Fruit fly (Drosophila melanogaster) whole organism, embryonic: ENCODE results near the gene Hrb27C.
A peak's percentile ranks its signal among the peaks of the same experiment; 100 is the strongest.

Source experiments
- CG1024 ChIP-seq: fragments of 200-800 bp; sonication (Bioruptor generic); IDR thresholded peaks from 2 replicates; pipeline ENCODE4 v1.3.6; 2022; ENCODE audit warnings: missing biosample characterization, missing genetic modification characterization
- CG10274 ChIP-seq: fragments of 200-800 bp; sonication (Bioruptor generic); optimal IDR thresholded peaks from 3 replicates; lab custom pipeline; 2017; ENCODE audit warnings: missing biosample characterization, mild to moderate bottlenecking, missing genetic modification characterization
- CG11723 ChIP-seq: fragments of 200-800 bp; sonication (Bioruptor generic); optimal IDR thresholded peaks from 2 replicates; lab custom pipeline; 2017; ENCODE audit warnings: missing biosample characterization, mild to moderate bottlenecking, missing genetic modification characterization
- CG12155 ChIP-seq: fragments of 200-800 bp; sonication (Bioruptor generic); optimal IDR thresholded peaks from 3 replicates; lab custom pipeline; 2016; ENCODE audit warnings: missing biosample characterization, missing genetic modification characterization
- CG12236 ChIP-seq: fragments of 200-800 bp; sonication (Bioruptor generic); optimal IDR thresholded peaks from 2 replicates; lab custom pipeline; 2016; ENCODE audit warnings: missing biosample characterization, missing genetic modification characterization
- CG12744 ChIP-seq: fragments of 200-800 bp; sonication (Bioruptor generic); optimal IDR thresholded peaks from 2 replicates; lab custom pipeline; 2016; ENCODE audit warnings: missing biosample characterization, missing genetic modification characterization
- CG12942 ChIP-seq: fragments of 200-800 bp; sonication (Bioruptor generic); optimal IDR thresholded peaks from 3 replicates; lab custom pipeline; 2016; ENCODE audit warnings: missing biosample characterization, missing genetic modification characterization
- CG15479 ChIP-seq: fragments of 200-800 bp; sonication (Bioruptor generic); optimal IDR thresholded peaks from 3 replicates; lab custom pipeline; 2019; ENCODE audit warnings: missing biosample characterization, mild to moderate bottlenecking, missing genetic modification characterization, moderate library complexity
- CG1792 ChIP-seq: fragments of 200-800 bp; sonication (Bioruptor generic); optimal IDR thresholded peaks from 2 replicates; lab custom pipeline; 2016; ENCODE audit warnings: missing biosample characterization, missing genetic modification characterization
- CG18262 ChIP-seq: fragments of 200-800 bp; optimal IDR thresholded peaks from 3 replicates; lab custom pipeline; 2019; ENCODE audit warnings: missing biosample characterization, mild to moderate bottlenecking, missing genetic modification characterization, moderate library complexity
- CG2120 ChIP-seq: fragments of 200-800 bp; sonication (Bioruptor generic); optimal IDR thresholded peaks from 3 replicates; lab custom pipeline; 2016; ENCODE audit warnings: missing biosample characterization, missing genetic modification characterization
- CG42726 ChIP-seq: fragments of 200-800 bp; sonication (Bioruptor generic); IDR thresholded peaks from 2 replicates; pipeline ENCODE4 v1.3.6; 2022; ENCODE audit warnings: missing biosample characterization, missing genetic modification characterization; ENCODE audit not compliant: partially characterized antibody
- CG4328 ChIP-seq: fragments of 200-800 bp; sonication (Bioruptor generic); optimal IDR thresholded peaks from 3 replicates; lab custom pipeline; 2017; ENCODE audit warnings: missing biosample characterization, missing genetic modification reagents, missing genetic modification characterization
- CG4707 ChIP-seq: fragments of 200-800 bp; sonication (Bioruptor generic); optimal IDR thresholded peaks from 2 replicates; lab custom pipeline; 2018; ENCODE audit warnings: missing biosample characterization, mild to moderate bottlenecking, missing genetic modification characterization, moderate library complexity
- CG6175 ChIP-seq: fragments of 200-800 bp; sonication (Bioruptor generic); IDR thresholded peaks from 3 replicates; pipeline ENCODE4 v1.3.6; 2022; ENCODE audit warnings: missing biosample characterization, missing genetic modification characterization
- CG6254 ChIP-seq: fragments of 200-800 bp; sonication (Bioruptor generic); optimal IDR thresholded peaks from 3 replicates; lab custom pipeline; 2017; ENCODE audit warnings: mild to moderate bottlenecking, missing biosample characterization, missing genetic modification reagents, missing genetic modification characterization
- CG6683 ChIP-seq: fragments of 200-800 bp; sonication (Bioruptor generic); optimal IDR thresholded peaks from 2 replicates; lab custom pipeline; 2017; ENCODE audit warnings: missing biosample characterization, mild to moderate bottlenecking, missing genetic modification characterization, missing genetic modification reagents
- CG6854 ChIP-seq: fragments of 200-800 bp; sonication (Bioruptor generic); optimal IDR thresholded peaks from 3 replicates; lab custom pipeline; 2017; ENCODE audit warnings: missing biosample characterization, mild to moderate bottlenecking, missing genetic modification characterization
- CG7839 ChIP-seq: fragments of 200-800 bp; sonication (Bioruptor generic); optimal IDR thresholded peaks from 3 replicates; lab custom pipeline; 2018; ENCODE audit warnings: missing biosample characterization, mild to moderate bottlenecking, missing genetic modification characterization, moderate library complexity
- CG8478 ChIP-seq: fragments of >200 bp; optimal IDR thresholded peaks from 2 replicates; lab custom pipeline; 2018
- CG8924 ChIP-seq: fragments of 200-800 bp; optimal IDR thresholded peaks from 3 replicates; lab custom pipeline; 2019; ENCODE audit warnings: missing biosample characterization, mild to moderate bottlenecking, missing genetic modification characterization, moderate library complexity
- Camta ChIP-seq: fragments of 200-800 bp; sonication (Bioruptor generic); optimal IDR thresholded peaks from 2 replicates; lab custom pipeline; 2016; ENCODE audit warnings: missing biosample characterization, missing genetic modification characterization
- CoRest ChIP-seq: fragments of 200-800 bp; sonication (Bioruptor generic); optimal IDR thresholded peaks from 3 replicates; lab custom pipeline; 2018; ENCODE audit warnings: missing biosample characterization, mild to moderate bottlenecking, missing genetic modification characterization, moderate library complexity
- Fer3 ChIP-seq: fragments of 200-800 bp; sonication (Bioruptor generic); optimal IDR thresholded peaks from 2 replicates; lab custom pipeline; 2018; ENCODE audit warnings: missing biosample characterization, mild to moderate bottlenecking, missing genetic modification characterization, moderate library complexity
- HLH4C ChIP-seq: fragments of 200-800 bp; sonication (Bioruptor generic); IDR thresholded peaks from 3 replicates; pipeline ENCODE4 v1.3.6; 2022; ENCODE audit warnings: missing biosample characterization, missing genetic modification characterization; ENCODE audit not compliant: partially characterized antibody
- Jarid2 ChIP-seq: fragments of 200-800 bp; sonication (Bioruptor generic); optimal IDR thresholded peaks from 3 replicates; lab custom pipeline; 2017; ENCODE audit warnings: mild to moderate bottlenecking, missing biosample characterization, missing genetic modification reagents, missing genetic modification characterization
- Lpt ChIP-seq: fragments of >200 bp; optimal IDR thresholded peaks from 2 replicates; lab custom pipeline; 2018; ENCODE audit warnings: missing biosample characterization, missing genetic modification characterization
- Meics ChIP-seq: fragments of 200-800 bp; sonication (Bioruptor generic); optimal IDR thresholded peaks from 2 replicates; lab custom pipeline; 2017; ENCODE audit warnings: missing biosample characterization, mild to moderate bottlenecking, missing genetic modification characterization
- Sry-β ChIP-seq: fragments of 200-800 bp; sonication (Bioruptor generic); optimal IDR thresholded peaks from 2 replicates; lab custom pipeline; 2018; ENCODE audit warnings: missing biosample characterization, mild to moderate bottlenecking, missing genetic modification characterization, moderate library complexity
- Sry-δ ChIP-seq: fragments of 200-800 bp; sonication (Bioruptor generic); optimal IDR thresholded peaks from 2 replicates; lab custom pipeline; 2016; ENCODE audit warnings: missing biosample characterization, missing genetic modification characterization
- Stat92E ChIP-seq, 3 experiments: fragments of >200 bp in 2 of 3; fragments of 200-800 bp in 1 of 3; sonication (Bioruptor generic) in 1 of 3; optimal IDR thresholded peaks; 2 replicates each; lab custom pipeline; 2017 to 2019; ENCODE audit warnings: missing biosample characterization in 3 of 3, missing genetic modification characterization in 3 of 3, mild to moderate bottlenecking in 1 of 3, moderate library complexity in 1 of 3
- cwo ChIP-seq: fragments of 200-800 bp; sonication (Bioruptor generic); optimal IDR thresholded peaks from 3 replicates; lab custom pipeline; 2017; ENCODE audit warnings: missing biosample characterization, missing genetic modification characterization, mild to moderate bottlenecking, moderate library complexity, missing genetic modification reagents
- da ChIP-seq: fragments of 200-800 bp; sonication (Bioruptor generic); optimal IDR thresholded peaks from 2 replicates; lab custom pipeline; 2016; ENCODE audit warnings: missing biosample characterization, missing genetic modification characterization
- dimm ChIP-seq: fragments of 200-800 bp; sonication (Bioruptor generic); IDR thresholded peaks from 2 replicates; pipeline ENCODE4 v1.3.6; 2022; ENCODE audit warnings: missing biosample characterization, missing genetic modification characterization
- dmrt99B ChIP-seq: fragments of 200-800 bp; sonication (Bioruptor generic); optimal IDR thresholded peaks from 2 replicates; lab custom pipeline; 2018; ENCODE audit warnings: missing biosample characterization, mild to moderate bottlenecking, missing genetic modification characterization, moderate library complexity
- ewg ChIP-seq: fragments of 200-800 bp; sonication (Bioruptor generic); optimal IDR thresholded peaks from 3 replicates; lab custom pipeline; 2017; ENCODE audit warnings: mild to moderate bottlenecking, missing biosample characterization, missing genetic modification reagents, missing genetic modification characterization
- hb ChIP-seq: fragments of 200-800 bp; sonication (Bioruptor generic); IDR thresholded peaks from 3 replicates; pipeline ENCODE4 v1.3.6; 2022; ENCODE audit warnings: missing biosample characterization, missing genetic modification characterization; ENCODE audit not compliant: partially characterized antibody
- insv ChIP-seq, 2 experiments: fragments of 200-800 bp; sonication (Bioruptor generic); optimal IDR thresholded peaks; 3 replicates each; lab custom pipeline; 2016 to 2018; ENCODE audit warnings: missing biosample characterization in 2 of 2, missing genetic modification characterization in 2 of 2
- luna ChIP-seq: fragments of 200-800 bp; sonication (Bioruptor generic); optimal IDR thresholded peaks from 2 replicates; lab custom pipeline; 2016; ENCODE audit warnings: missing biosample characterization, missing genetic modification characterization
- mld ChIP-seq: fragments of 200-800 bp; sonication (Bioruptor generic); IDR thresholded peaks from 3 replicates; pipeline ENCODE4 v1.3.6; 2022; ENCODE audit warnings: missing biosample characterization, missing genetic modification characterization; ENCODE audit not compliant: partially characterized antibody
- nmo ChIP-seq: fragments of 200-800 bp; sonication (Bioruptor generic); optimal IDR thresholded peaks from 2 replicates; lab custom pipeline; 2018; ENCODE audit warnings: missing biosample characterization, mild to moderate bottlenecking, missing genetic modification characterization, moderate library complexity
- phol ChIP-seq: fragments of 200-800 bp; sonication (Bioruptor generic); optimal IDR thresholded peaks from 3 replicates; lab custom pipeline; 2018; ENCODE audit warnings: missing biosample characterization, mild to moderate bottlenecking, missing genetic modification characterization, moderate library complexity
- repo ChIP-seq: fragments of 200-800 bp; sonication (Bioruptor generic); optimal IDR thresholded peaks from 2 replicates; lab custom pipeline; 2016; ENCODE audit warnings: missing biosample characterization, missing genetic modification characterization
- row ChIP-seq: fragments of 200-800 bp; sonication (Bioruptor generic); IDR thresholded peaks from 3 replicates; pipeline ENCODE4 v1.3.6; 2022; ENCODE audit warnings: missing biosample characterization, missing genetic modification characterization
- slou ChIP-seq: fragments of 200-800 bp; sonication (Bioruptor generic); optimal IDR thresholded peaks from 3 replicates; lab custom pipeline; 2016; ENCODE audit warnings: missing biosample characterization, missing genetic modification characterization
- sr ChIP-seq: fragments of 200-800 bp; sonication (Bioruptor generic); IDR thresholded peaks from 3 replicates; pipeline ENCODE4 v1.3.6; 2022; ENCODE audit warnings: missing biosample characterization, missing genetic modification characterization
- stc ChIP-seq: fragments of 200-800 bp; sonication (Bioruptor generic); IDR thresholded peaks from 2 replicates; pipeline ENCODE4 v1.3.6; 2022; ENCODE audit warnings: missing biosample characterization, missing genetic modification characterization
- tgo ChIP-seq: fragments of 200-800 bp; sonication (Bioruptor generic); IDR thresholded peaks from 3 replicates; pipeline ENCODE4 v1.3.6; 2022; ENCODE audit warnings: missing biosample characterization, missing genetic modification characterization
- tx ChIP-seq: fragments of 200-800 bp; sonication (Bioruptor generic); optimal IDR thresholded peaks from 2 replicates; lab custom pipeline; 2016; ENCODE audit warnings: missing biosample characterization, missing genetic modification characterization
- unc-4 ChIP-seq: fragments of 200-800 bp; sonication (Bioruptor generic); IDR thresholded peaks from 2 replicates; pipeline ENCODE4 v1.3.6; 2022; ENCODE audit warnings: missing biosample characterization, missing genetic modification characterization; ENCODE audit not compliant: partially characterized antibody

Gene Hrb27C

dm6 chr2L:6956725-6957124 is 36.2 kb downstream of the Hrb27C start, which contains the start of the genes CG13775 and CG3430 (continued):
- TF ChIP-seq CG6175 (GFP tag; lab: Robert Waterston, UW) (no peak), CG12155 (GFP tag; lab: Kevin White, UChicago) (no peak), Stat92E (GFP tag; optimal IDR thresholded peaks at IDR 0.05; lab: Kevin White, UChicago) (no peak), CG6683 (GFP tag; lab: Kevin White, UChicago) (no peak), CG12236 (GFP tag; lab: Kevin White, UChicago) (no peak), Sry-β (peak; percentile 22), Meics (GFP tag; lab: Kevin White, UChicago) (no peak), CG11723 (no peak), unc-4 (GFP tag; lab: Robert Waterston, UW) (peak; percentile 72), nmo (GFP tag; lab: Kevin White, UChicago) (peak; percentile 43), mld (GFP tag; lab: Robert Waterston, UW) (0 out of 3 replicates have a peak, but pooled peaks have one; percentile 30), CG8924 (tag; lab: Kevin White, UChicago) (no peak), dimm (GFP tag; lab: Robert Waterston, UW) (no peak), CG6254 (GFP tag; lab: Kevin White, UChicago) (no peak), stc (GFP tag; lab: Robert Waterston, UW) (peak; percentile 36; the same call in 1 of the 2 replicates), Lpt (GFP tag; lab: Kevin White, UChicago) (no peak), da (no peak), HLH4C (GFP tag; lab: Robert Waterston, UW) (peak; percentile 63), sr (GFP tag; lab: Robert Waterston, UW) (no peak), CG18262 (tag; lab: Kevin White, UChicago) (no peak), tgo (GFP tag; lab: Robert Waterston, UW) (no peak), CG10274 (GFP tag; lab: Kevin White, UChicago) (no peak), repo (GFP tag; lab: Kevin White, UChicago) (peak; percentile 28), CG42726 (GFP tag; lab: Robert Waterston, UW) (peak; percentile 66; the same call in 1 of the 2 replicates), CoRest (peak; percentile 27), dmrt99B (no peak), tx (GFP tag; lab: Kevin White, UChicago) (no peak), ewg (GFP tag; lab: Kevin White, UChicago) (no peak), luna (no peak), Fer3 (tag; lab: Kevin White, UChicago) (no peak), CG4328 (GFP tag; lab: Kevin White, UChicago) (no peak), CG12942 (GFP tag; lab: Kevin White, UChicago) (no peak), row (GFP tag; lab: Robert Waterston, UW) (peak; percentile 91), insv (GFP tag; optimal IDR thresholded peaks at IDR 0.05; lab: Kevin White, UChicago) (peak in 1 of 2 experiments; percentile 7), Jarid2 (GFP tag; lab: Kevin White, UChicago) (no peak), CG6854 (GFP tag; lab: Kevin White, UChicago) (no peak), CG2120 (peak; percentile 59), slou (GFP tag; lab: Kevin White, UChicago) (no peak), Sry-δ (GFP tag; lab: Kevin White, UChicago) (peak; percentile 93), CG7839 (no peak), phol (tag; lab: Kevin White, UChicago) (peak; percentile 53), CG1024 (GFP tag; lab: Robert Waterston, UW) (no peak), cwo (no peak), hb (GFP tag; lab: Robert Waterston, UW) (0 out of 3 replicates have a peak, but pooled peaks have one; percentile 44), Camta (GFP tag; lab: Kevin White, UChicago) (peak; percentile 25), CG15479 (GFP tag; lab: Kevin White, UChicago) (peak; percentile 33), CG1792 (GFP tag; lab: Kevin White, UChicago) (no peak), CG4707 (GFP tag; lab: Kevin White, UChicago) (no peak), CG8478 (lab: Kevin White, UChicago) (no peak), CG12744 (no peak)
